Worm (Caenorhabditis elegans) whole organism, L2 larva: Measurements from ENCODE around the gene T10B9.9.

Source experiments
- unc-39 ChIP-seq: fragments of 150-350 bp; optimal IDR thresholded peaks from 2 replicates; lab custom pipeline; 2014; ENCODE audit warnings: missing biosample characterization, missing genetic modification characterization
- ztf-4 ChIP-seq: fragments of 150-350 bp; optimal IDR thresholded peaks from 2 replicates; lab custom pipeline; 2014; ENCODE audit warnings: missing biosample characterization, missing genetic modification characterization

- TF ChIP-seq unc-39 (tag; lab: Kevin White, UChicago): no peak
- TF ChIP-seq ztf-4 (tag; lab: Kevin White, UChicago): no peak
These were observed 17.9 kb downstream of the T10B9.9 start, which contains the start of gene shk-1 for ce11 chrII:9757651-9758282.
